Worm (Caenorhabditis elegans) whole organism, late embryonic: ENCODE measurements around the gene nlg-1.

Experiments
- C38D4.7 ChIP-seq: fragments of 200-800 bp; sonication (Bioruptor generic); optimal IDR thresholded peaks from 2 replicates; lab custom pipeline; 2018; ENCODE audit warnings: mild to moderate bottlenecking, missing genetic modification characterization, moderate library complexity, missing compliant biosample characterization
- F13H6.1 ChIP-seq: sonication (generic microtip); optimal IDR thresholded peaks from 2 replicates; lab custom pipeline; 2016; ENCODE audit warnings: missing genetic modification characterization, missing compliant biosample characterization
- K09A11.1 ChIP-seq: sonication (generic microtip); optimal IDR thresholded peaks from 2 replicates; lab custom pipeline; 2017; ENCODE audit warnings: antibody characterized with exemption, mild to moderate bottlenecking, missing genetic modification characterization, missing compliant biosample characterization; ENCODE audit not compliant: insufficient read depth
- T23F11.4 ChIP-seq: fragments of 200-800 bp; sonication (Bioruptor generic); optimal IDR thresholded peaks from 2 replicates; lab custom pipeline; 2018; ENCODE audit warnings: mild to moderate bottlenecking, missing genetic modification characterization, missing compliant biosample characterization
- Y22D7AL.16 ChIP-seq: sonication (generic microtip); optimal IDR thresholded peaks from 2 replicates; lab custom pipeline; 2016; ENCODE audit warnings: missing genetic modification characterization, missing compliant biosample characterization
- ahr-1 ChIP-seq: sonication (generic microtip); optimal IDR thresholded peaks from 2 replicates; lab custom pipeline; 2016; ENCODE audit warnings: missing genetic modification characterization, missing compliant biosample characterization
- ama-1 ChIP-seq: fragments of 150-350 bp; optimal IDR thresholded peaks from 2 replicates; lab custom pipeline; 2014
- ceh-18 ChIP-seq: sonication (generic microtip); optimal IDR thresholded peaks from 2 replicates; lab custom pipeline; 2016; ENCODE audit warnings: missing genetic modification characterization, missing compliant biosample characterization
- ceh-22 ChIP-seq: sonication (generic microtip); optimal IDR thresholded peaks from 2 replicates; lab custom pipeline; 2017; ENCODE audit warnings: missing biosample characterization, missing genetic modification characterization
- ceh-30 ChIP-seq: fragments of 150-350 bp; optimal IDR thresholded peaks from 2 replicates; lab custom pipeline; 2014; ENCODE audit warnings: missing biosample characterization, missing genetic modification characterization
- ceh-31 ChIP-seq: sonication (generic microtip); optimal IDR thresholded peaks from 2 replicates; lab custom pipeline; 2016; ENCODE audit warnings: missing genetic modification characterization, missing compliant biosample characterization
- ceh-34 ChIP-seq: sonication (generic microtip); optimal IDR thresholded peaks from 2 replicates; lab custom pipeline; 2016; ENCODE audit warnings: mild to moderate bottlenecking, missing genetic modification characterization, missing compliant biosample characterization
- ceh-45 ChIP-seq: fragments of 200-800 bp; sonication (Bioruptor generic); IDR thresholded peaks from 2 replicates; pipeline ENCODE4 v1.3.6; 2022; ENCODE audit warnings: missing genetic modification reagents, missing genetic modification characterization, missing compliant biosample characterization
- ceh-48 ChIP-seq: sonication (generic microtip); optimal IDR thresholded peaks from 2 replicates; lab custom pipeline; 2016; ENCODE audit warnings: missing genetic modification characterization, inconsistent platforms, missing compliant biosample characterization
- ceh-9 ChIP-seq: sonication (generic microtip); optimal IDR thresholded peaks from 2 replicates; lab custom pipeline; 2016; ENCODE audit warnings: mild to moderate bottlenecking, missing genetic modification characterization, inconsistent platforms, missing compliant biosample characterization
- che-1 ChIP-seq: sonication (generic microtip); optimal IDR thresholded peaks from 2 replicates; lab custom pipeline; 2016; ENCODE audit warnings: mild to moderate bottlenecking, missing genetic modification characterization, missing compliant biosample characterization
- dmd-4 ChIP-seq: sonication (generic microtip); optimal IDR thresholded peaks from 2 replicates; lab custom pipeline; 2016; ENCODE audit warnings: borderline replicate concordance, missing genetic modification characterization, missing compliant biosample characterization
- dve-1 ChIP-seq: sonication (generic microtip); optimal IDR thresholded peaks from 2 replicates; lab custom pipeline; 2017; ENCODE audit warnings: antibody characterized with exemption, mild to moderate bottlenecking, missing genetic modification characterization, missing compliant biosample characterization
- elt-2 ChIP-seq: sonication (generic microtip); optimal IDR thresholded peaks from 2 replicates; lab custom pipeline; 2016; ENCODE audit warnings: missing genetic modification reagents, missing genetic modification characterization, missing compliant biosample characterization
- elt-4 ChIP-seq: sonication (generic microtip); optimal IDR thresholded peaks from 2 replicates; lab custom pipeline; 2016; ENCODE audit warnings: missing genetic modification characterization, missing compliant biosample characterization
- ets-4 ChIP-seq: sonication (generic microtip); optimal IDR thresholded peaks from 2 replicates; lab custom pipeline; 2016; ENCODE audit warnings: missing genetic modification characterization, missing compliant biosample characterization
- eyg-1 ChIP-seq: sonication (generic microtip); optimal IDR thresholded peaks from 2 replicates; lab custom pipeline; 2016; ENCODE audit warnings: missing genotype, missing genetic modification characterization, missing compliant biosample characterization
- fkh-10 ChIP-seq: fragments of 150-350 bp; optimal IDR thresholded peaks from 2 replicates; lab custom pipeline; 2014; ENCODE audit warnings: missing biosample characterization, missing genetic modification reagents, missing genetic modification characterization
- fkh-6 ChIP-seq: sonication (generic microtip); optimal IDR thresholded peaks from 2 replicates; lab custom pipeline; 2016; ENCODE audit warnings: missing genetic modification characterization, missing compliant biosample characterization
- hlh-13 ChIP-seq: fragments of 200-800 bp; sonication (Bioruptor generic); optimal IDR thresholded peaks from 2 replicates; lab custom pipeline; 2018; ENCODE audit warnings: mild to moderate bottlenecking, missing genetic modification characterization, missing compliant biosample characterization
- hlh-15 ChIP-seq: sonication (generic microtip); optimal IDR thresholded peaks from 2 replicates; lab custom pipeline; 2016; ENCODE audit warnings: missing genetic modification characterization, missing compliant biosample characterization
- hlh-30 ChIP-seq: sonication (generic microtip); optimal IDR thresholded peaks from 2 replicates; lab custom pipeline; 2017; ENCODE audit warnings: antibody characterized with exemption, missing genetic modification characterization, missing compliant biosample characterization; ENCODE audit not compliant: insufficient read depth
- hlh-8 ChIP-seq: sonication (generic microtip); optimal IDR thresholded peaks from 2 replicates; lab custom pipeline; 2016; ENCODE audit warnings: missing genotype, missing genetic modification characterization, missing compliant biosample characterization
- lim-6 ChIP-seq: sonication (generic microtip); optimal IDR thresholded peaks from 2 replicates; lab custom pipeline; 2016; ENCODE audit warnings: missing genetic modification characterization, missing compliant biosample characterization
- lin-11 ChIP-seq: fragments of 200-800 bp; sonication (Bioruptor generic); optimal IDR thresholded peaks from 2 replicates; lab custom pipeline; 2018; ENCODE audit warnings: mild to moderate bottlenecking, missing genetic modification characterization, missing compliant biosample characterization
- madf-2 ChIP-seq: sonication (generic microtip); optimal IDR thresholded peaks from 2 replicates; lab custom pipeline; 2017; ENCODE audit warnings: missing genetic modification characterization, missing compliant biosample characterization
- nfya-1 ChIP-seq: sonication (generic microtip); optimal IDR thresholded peaks from 2 replicates; lab custom pipeline; 2017; ENCODE audit warnings: missing genetic modification characterization, mild to moderate bottlenecking, missing compliant biosample characterization, antibody characterized with exemption, moderate library complexity
- nhr-11 ChIP-seq: fragments of 150-350 bp; optimal IDR thresholded peaks from 2 replicates; lab custom pipeline; 2014; ENCODE audit warnings: missing biosample characterization, missing genetic modification characterization
- odd-2 ChIP-seq: sonication (generic microtip); optimal IDR thresholded peaks from 2 replicates; lab custom pipeline; 2017; ENCODE audit warnings: antibody characterized with exemption, mild to moderate bottlenecking, missing genetic modification characterization, missing compliant biosample characterization
- pat-9 ChIP-seq: fragments of 200-800 bp; sonication (Bioruptor generic); optimal IDR thresholded peaks from 2 replicates; lab custom pipeline; 2018; ENCODE audit warnings: mild to moderate bottlenecking, missing genetic modification characterization, moderate library complexity, missing compliant biosample characterization
- pax-1 ChIP-seq: fragments of 150-350 bp; optimal IDR thresholded peaks from 2 replicates; lab custom pipeline; 2014; ENCODE audit warnings: missing biosample characterization, missing genetic modification characterization
- pha-2 ChIP-seq: sonication (generic microtip); optimal IDR thresholded peaks from 2 replicates; lab custom pipeline; 2017; ENCODE audit warnings: mild to moderate bottlenecking, missing genetic modification characterization, missing compliant biosample characterization
- pha-4 ChIP-seq: fragments of 150-350 bp; optimal IDR thresholded peaks from 2 replicates; lab custom pipeline; 2018; ENCODE audit warnings: missing biosample characterization, missing genetic modification reagents, missing genetic modification characterization
- pqm-1 ChIP-seq: sonication (generic microtip); optimal IDR thresholded peaks from 2 replicates; lab custom pipeline; 2016; ENCODE audit warnings: missing genetic modification characterization, missing compliant biosample characterization
- pros-1 ChIP-seq: fragments of 150-350 bp; optimal IDR thresholded peaks from 2 replicates; lab custom pipeline; 2014; ENCODE audit warnings: missing biosample characterization, missing genetic modification reagents, missing genetic modification characterization
- ref-2 ChIP-seq: sonication (generic microtip); optimal IDR thresholded peaks from 2 replicates; lab custom pipeline; 2016; ENCODE audit warnings: missing genetic modification characterization, missing compliant biosample characterization
- rnt-1 ChIP-seq: sonication (generic microtip); optimal IDR thresholded peaks from 2 replicates; lab custom pipeline; 2016; ENCODE audit warnings: missing genetic modification characterization, missing compliant biosample characterization
- sdc-2 ChIP-seq: sonication (generic microtip); optimal IDR thresholded peaks from 2 replicates; lab custom pipeline; 2016; ENCODE audit warnings: missing genotype, missing genetic modification characterization, missing compliant biosample characterization
- sox-2 ChIP-seq: fragments of 200-800 bp; sonication (Bioruptor generic); IDR thresholded peaks from 2 replicates; pipeline ENCODE4 v1.3.6; 2022; ENCODE audit warnings: missing genetic modification reagents, missing genetic modification characterization, missing compliant biosample characterization
- sox-4 ChIP-seq: sonication (generic microtip); optimal IDR thresholded peaks from 2 replicates; lab custom pipeline; 2017; ENCODE audit warnings: mild to moderate bottlenecking, missing genetic modification characterization, inconsistent platforms, missing compliant biosample characterization
- syd-9 ChIP-seq: sonication (generic microtip); optimal IDR thresholded peaks from 2 replicates; lab custom pipeline; 2016; ENCODE audit warnings: mild to moderate bottlenecking, missing genetic modification characterization, moderate library complexity, missing compliant biosample characterization
- tbx-2 ChIP-seq: sonication (generic microtip); optimal IDR thresholded peaks from 2 replicates; lab custom pipeline; 2016; ENCODE audit warnings: missing genetic modification characterization, missing compliant biosample characterization
- tbx-7 ChIP-seq: sonication (generic microtip); optimal IDR thresholded peaks from 2 replicates; lab custom pipeline; 2016; ENCODE audit warnings: missing genotype, missing genetic modification characterization, missing compliant biosample characterization
- ttx-3 ChIP-seq: sonication (generic microtip); optimal IDR thresholded peaks from 2 replicates; lab custom pipeline; 2016; ENCODE audit warnings: missing genetic modification reagents, missing genetic modification characterization, missing compliant biosample characterization
- unc-3 ChIP-seq, 2 experiments: fragments of 200-800 bp in 1 of 2; sonication (Bioruptor generic) in 1 of 2; sonication (generic microtip) in 1 of 2; conservative IDR thresholded peaks in 1 of 2; optimal IDR thresholded peaks in 1 of 2; 2 replicates each; pipeline versions ENCODE4 v1.3.6 to Lab custom; 2016 to 2022; ENCODE audit warnings: missing compliant biosample characterization in 2 of 2, missing genetic modification characterization in 2 of 2, missing genetic modification reagents in 1 of 2
- unc-42 ChIP-seq: sonication (generic microtip); optimal IDR thresholded peaks from 2 replicates; lab custom pipeline; 2016; ENCODE audit warnings: missing genotype, missing genetic modification characterization, missing compliant biosample characterization
- unc-55 ChIP-seq: sonication (generic microtip); optimal IDR thresholded peaks from 2 replicates; lab custom pipeline; 2017; ENCODE audit warnings: missing biosample characterization, missing genetic modification reagents, missing genetic modification characterization
- ztf-16 ChIP-seq: sonication (generic microtip); optimal IDR thresholded peaks from 2 replicates; lab custom pipeline; 2017; ENCODE audit warnings: missing genetic modification characterization, missing compliant biosample characterization

nlg-1 gene

ce11 chrX:13665447-13665846, 34.5 kb upstream of the nlg-1 start:
- peak; percentile 98 for TF ChIP-seq madf-2 (tag; lab: Kevin White, UChicago)
- peak; percentile 97 for TF ChIP-seq ceh-18
- TF ChIP-seq Y22D7AL.16 (tag; lab: Kevin White, UChicago), result peak; percentile 98
- TF ChIP-seq fkh-6, result peak; percentile 97
- TF ChIP-seq tbx-2, result peak; percentile 98
- TF ChIP-seq sdc-2, result peak; percentile 96
- peak; percentile 98 for TF ChIP-seq ttx-3 (tag; lab: Kevin White, UChicago)
- peak; percentile 96 for TF ChIP-seq ceh-31 (tag; lab: Kevin White, UChicago)
- peak; percentile 99 for TF ChIP-seq ceh-34 (tag; lab: Kevin White, UChicago)
- TF ChIP-seq ahr-1 (tag; lab: Kevin White, UChicago), result peak; percentile 97
- TF ChIP-seq sox-2 (GFP tag; lab: Robert Waterston, UW), result peak; percentile 97
- no peak for TF ChIP-seq ama-1 (lab: Kevin White, UChicago)
- TF ChIP-seq T23F11.4 (GFP tag; lab: Kevin White, UChicago), result peak; percentile 98
- TF ChIP-seq pax-1 (tag; lab: Kevin White, UChicago), result no peak
- TF ChIP-seq pqm-1 (tag; lab: Kevin White, UChicago), result peak; percentile 95
- TF ChIP-seq elt-4 (tag; lab: Kevin White, UChicago), result peak; percentile 92
- peak; percentile 97 for TF ChIP-seq F13H6.1 (tag; lab: Kevin White, UChicago)
- TF ChIP-seq lin-11, result peak; percentile 95
- TF ChIP-seq syd-9 (tag; lab: Kevin White, UChicago), result peak; percentile 99
- peak; percentile 98 for TF ChIP-seq ceh-45 (GFP tag; lab: Robert Waterston, UW)
- TF ChIP-seq hlh-30 (tag; lab: Kevin White, UChicago), result peak; percentile 82
- TF ChIP-seq hlh-8 (tag; lab: Kevin White, UChicago), result peak; percentile 97
- peak; percentile 97 for TF ChIP-seq C38D4.7 (GFP tag; lab: Kevin White, UChicago)
- TF ChIP-seq dve-1 (tag; lab: Kevin White, UChicago), result peak; percentile 95
- peak; percentile 95 for TF ChIP-seq lim-6
- peak; percentile 97 for TF ChIP-seq che-1 (tag; lab: Kevin White, UChicago)
- peak; percentile 96 for TF ChIP-seq pha-2 (tag; lab: Kevin White, UChicago)
- no peak for TF ChIP-seq nhr-11 (tag; lab: Kevin White, UChicago)
- peak; percentile 98 for TF ChIP-seq hlh-13
- peak; percentile 98 for TF ChIP-seq pat-9
- peak; percentile 99 for TF ChIP-seq sox-4 (tag; lab: Kevin White, UChicago)
- TF ChIP-seq ztf-16, result peak; percentile 98
- TF ChIP-seq elt-2 (tag; lab: Kevin White, UChicago), result peak; percentile 99
- peak; percentile 99 for TF ChIP-seq ceh-30 (tag; lab: Kevin White, UChicago)
- peak; percentile 97 for TF ChIP-seq ceh-9 (tag; lab: Kevin White, UChicago)
- TF ChIP-seq ref-2 (tag; lab: Kevin White, UChicago), result peak; percentile 98
- peak; percentile 95 for TF ChIP-seq ceh-48 (tag; lab: Kevin White, UChicago)
- peak; percentile 80 for TF ChIP-seq pros-1
- peak; percentile 98 for TF ChIP-seq rnt-1 (tag; lab: Kevin White, UChicago)
- peak; percentile 81 for TF ChIP-seq tbx-7 (tag; lab: Kevin White, UChicago)
- peak; percentile 93 for TF ChIP-seq K09A11.1 (tag; lab: Kevin White, UChicago)
- peak; percentile 90 for TF ChIP-seq unc-42 (tag; lab: Kevin White, UChicago)
- no peak for TF ChIP-seq pha-4 (tag; lab: Kevin White, UChicago)
- TF ChIP-seq ets-4 (tag; lab: Kevin White, UChicago), result peak; percentile 93
- TF ChIP-seq dmd-4 (tag; lab: Kevin White, UChicago), result peak; percentile 98
- TF ChIP-seq unc-3 (GFP tag; conservative IDR thresholded peaks at IDR 0.05; lab: Robert Waterston, UW), result peak; percentile 99
- peak; percentile 97 for TF ChIP-seq unc-3 (tag; optimal IDR thresholded peaks at IDR 0.05; lab: Kevin White, UChicago)
- TF ChIP-seq hlh-15 (tag; lab: Kevin White, UChicago), result peak; percentile 97
- peak; percentile 82 for TF ChIP-seq ceh-22 (tag; lab: Kevin White, UChicago)
- peak; percentile 93 for TF ChIP-seq fkh-10 (GFP tag; lab: Kevin White, UChicago)
- TF ChIP-seq eyg-1, result peak; percentile 99
- peak; percentile 88 for TF ChIP-seq nfya-1
- TF ChIP-seq unc-55 (GFP tag; lab: Kevin White, UChicago), result peak; percentile 41
- TF ChIP-seq odd-2 (tag; lab: Kevin White, UChicago), result peak; percentile 85
